Fruit fly (Drosophila melanogaster): ENCODE results near the gene CG5877.

The CG5877 gene

dm6 chrX:15309918-15310317 is 17.1 kb downstream of the CG5877 start (continued):
- TF ChIP-seq bcd (GFP tag; optimal IDR thresholded peaks at IDR 0.05) (no peak), CG3726 (GFP tag; IDR thresholded peaks at IDR 0.05) (no peak), lmd (GFP tag; IDR thresholded peaks at IDR 0.05) (peak; percentile 9; the same call in 1 of the 2 replicates), HLH4C (GFP tag; IDR thresholded peaks at IDR 0.05; ENCODE audit: partially characterized antibody) (no peak), hkb (optimal IDR thresholded peaks at IDR 0.05) (no peak), hkb (GFP tag; IDR thresholded peaks at IDR 0.05) (peak; percentile 30; the same call in 1 of the 2 replicates), CG14667 (GFP tag; IDR thresholded peaks at IDR 0.05) (no peak), wek (GFP tag; optimal IDR thresholded peaks at IDR 0.05) (no peak), Atf-2 (GFP tag; optimal IDR thresholded peaks at IDR 0.05) (no peak), CG9215 (GFP tag; IDR thresholded peaks at IDR 0.05) (no peak), Optix (GFP tag; IDR thresholded peaks at IDR 0.05) (no peak), CG6854 (GFP tag; optimal IDR thresholded peaks at IDR 0.05) (no peak), dmrt11E (tag; optimal IDR thresholded peaks at IDR 0.05) (no peak), jigr1 (GFP tag; IDR thresholded peaks at IDR 0.05) (no peak), NC2β (GFP tag; optimal IDR thresholded peaks at IDR 0.05) (no peak), kay (GFP tag; optimal IDR thresholded peaks at IDR 0.05) (no peak), CG12391 (tag; optimal IDR thresholded peaks at IDR 0.05) (peak; percentile 11), CG14050 (GFP tag; IDR thresholded peaks at IDR 0.05) (no peak), unpg (GFP tag; optimal IDR thresholded peaks at IDR 0.05) (peak; percentile 32), CG2889 (GFP tag; IDR thresholded peaks at IDR 0.05) (no peak), lbe (GFP tag; optimal IDR thresholded peaks at IDR 0.05) (no peak), salm (tag; optimal IDR thresholded peaks at IDR 0.05) (no peak), ind (GFP tag; optimal IDR thresholded peaks at IDR 0.05) (no peak), tll (GFP tag; optimal IDR thresholded peaks at IDR 0.05) (no peak), MBD-R2 (GFP tag; IDR thresholded peaks at IDR 0.05) (no peak), CG18262 (tag; optimal IDR thresholded peaks at IDR 0.05) (peak; percentile 1), gt (GFP tag; IDR thresholded peaks at IDR 0.05) (no peak), Mrtf (GFP tag; IDR thresholded peaks at IDR 0.05) (no peak), odd (GFP tag; optimal IDR thresholded peaks at IDR 0.05) (no peak), peb (GFP tag; IDR thresholded peaks at IDR 0.05) (no peak), h (optimal IDR thresholded peaks at IDR 0.05) (no peak), CG3407 (GFP tag; optimal IDR thresholded peaks at IDR 0.05) (no peak), CG11247 (GFP tag; IDR thresholded peaks at IDR 0.05) (no peak), CG8944 (GFP tag; optimal IDR thresholded peaks at IDR 0.05) (no peak), CG11504 (tag; optimal IDR thresholded peaks at IDR 0.05) (peak; percentile 52), Oaz (GFP tag; IDR thresholded peaks at IDR 0.05) (no peak), chinmo (GFP tag; IDR thresholded peaks at IDR 0.05; ENCODE audit: partially characterized antibody) (no peak), run (tag; optimal IDR thresholded peaks at IDR 0.05) (no peak), CG8089 (GFP tag; optimal IDR thresholded peaks at IDR 0.05) (no peak), rib (GFP tag; IDR thresholded peaks at IDR 0.05) (no peak), CG3995 (GFP tag; optimal IDR thresholded peaks at IDR 0.05) (no peak), HmgD (GFP tag; optimal IDR thresholded peaks at IDR 0.05) (no peak), Adf1 (GFP tag; IDR thresholded peaks at IDR 0.05) (no peak), Xbp1 (GFP tag; optimal IDR thresholded peaks at IDR 0.05) (peak; percentile 17), bbx (GFP tag; IDR thresholded peaks at IDR 0.05; ENCODE audit: partially characterized antibody) (no peak), CG13894 (tag; optimal IDR thresholded peaks at IDR 0.05) (no peak), CG8388 (GFP tag; optimal IDR thresholded peaks at IDR 0.05) (peak; percentile 3), dmrt99B (tag; optimal IDR thresholded peaks at IDR 0.05) (peak; percentile 53), CG4328 (GFP tag; optimal IDR thresholded peaks at IDR 0.05) (no peak), crp (GFP tag; optimal IDR thresholded peaks at IDR 0.05) (no peak), Fer1 (GFP tag; optimal IDR thresholded peaks at IDR 0.05) (no peak), caup (GFP tag; optimal IDR thresholded peaks at IDR 0.05; ENCODE audit: severe bottlenecking) (no peak)

All from whole organism, embryonic.